Fruit fly (Drosophila melanogaster) Kc167 (cell line): ENCODE measurements around the gene Snapin.

Experiments
- Myc ChIP-seq: fragments of >200 bp; optimal IDR thresholded peaks from 2 replicates; lab custom pipeline; 2017; ENCODE audit warnings: missing external identifiers
- Sin3A ChIP-seq: fragments of >200 bp; optimal IDR thresholded peaks from 2 replicates; lab custom pipeline; 2018; ENCODE audit warnings: missing external identifiers
- h ChIP-seq: fragments of >200 bp; optimal IDR thresholded peaks from 3 replicates; lab custom pipeline; 2018; ENCODE audit warnings: missing external identifiers
- insv ChIP-seq: fragments of >200 bp; optimal IDR thresholded peaks from 3 replicates; lab custom pipeline; 2018; ENCODE audit warnings: missing external identifiers
- psq ChIP-seq: fragments of >200 bp; optimal IDR thresholded peaks from 2 replicates; lab custom pipeline; 2017; ENCODE audit warnings: missing external identifiers
- ttk ChIP-seq: sonication (Bioruptor generic); optimal IDR thresholded peaks from 2 replicates; lab custom pipeline; 2017; ENCODE audit warnings: missing external identifiers

DNA sequence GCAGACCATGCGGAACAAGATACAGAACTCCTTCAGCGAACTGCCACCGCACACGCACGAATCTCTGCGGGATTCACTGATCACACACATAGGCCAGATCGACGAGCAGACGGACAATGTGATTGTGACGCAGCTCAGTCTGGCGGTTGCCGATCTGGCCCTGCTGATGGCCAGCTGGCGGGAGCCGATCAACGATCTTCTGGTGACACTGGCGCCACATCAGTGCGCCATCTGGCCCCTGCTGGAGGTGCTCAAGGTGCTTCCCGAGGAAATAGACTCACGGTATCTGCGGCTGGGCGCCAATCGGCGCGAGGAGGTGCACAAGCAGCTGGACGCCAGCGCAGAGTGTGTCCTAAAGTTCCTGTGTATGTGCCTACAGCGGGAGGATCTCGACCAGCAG lies 811 bp upstream of the Snapin start:
- TF ChIP-seq Sin3A = no peak
- no peak for TF ChIP-seq insv (lab: Kevin White, UChicago)
- no peak for TF ChIP-seq ttk (lab: Kevin White, UChicago)
- TF ChIP-seq psq (lab: Kevin White, UChicago) = no peak
- no peak for TF ChIP-seq h (lab: Kevin White, UChicago)
- TF ChIP-seq Myc = no peak
